Fruit fly (Drosophila melanogaster): ENCODE measurements around the gene elB.

The elB gene

dm6 chr2L:14361736-14362180 is 47.6 kb downstream of the elB start, which contains the start of gene spel1:
TSS of gene spel1 (plus strand) at chr2L:14362069.
- peak; percentile 72 for TF ChIP-seq CG17801 (GFP tag; optimal IDR thresholded peaks at IDR 0.05; ENCODE audit: partially characterized antibody)

dm6 chr2L:14361281-14361680 is 48.1 kb downstream of the elB start:
- TF ChIP-seq CG17801 (GFP tag; optimal IDR thresholded peaks at IDR 0.05; ENCODE audit: partially characterized antibody), result no peak

dm6 chr2L:14358780-14359462 is 50.4 kb downstream of the elB start, which contains the start of gene Pgant35A:
TSS of gene Pgant35A (plus strand) at chr2L:14359252.
- no peak for TF ChIP-seq CG17801 (GFP tag; optimal IDR thresholded peaks at IDR 0.05; ENCODE audit: partially characterized antibody)

dm6 chr2L:14356793-14357372 is 52.5 kb downstream of the elB start:
- TF ChIP-seq CG17801 (GFP tag; optimal IDR thresholded peaks at IDR 0.05; ENCODE audit: partially characterized antibody), result no peak

- no peak for TF ChIP-seq CG17801 (GFP tag; optimal IDR thresholded peaks at IDR 0.05; ENCODE audit: partially characterized antibody)
Measured at dm6 chr2L:14356279-14356678, 53.1 kb downstream of the elB start.

- no peak for TF ChIP-seq CG17801 (GFP tag; optimal IDR thresholded peaks at IDR 0.05; ENCODE audit: partially characterized antibody)
Measured at dm6 chr2L:14355852-14356174, 53.5 kb downstream of the elB start.

- peak; percentile 47 for TF ChIP-seq CG17801 (GFP tag; optimal IDR thresholded peaks at IDR 0.05; ENCODE audit: partially characterized antibody)
Measured at dm6 chr2L:14355033-14355851, 54.1 kb downstream of the elB start, which contains the start of gene Rab14. TSS of gene Rab14 (plus strand) at chr2L:14355145.

dm6 chr2L:14351441-14352127 is 57.8 kb downstream of the elB start, which contains the start of gene CG43052:
TSS of gene CG43052 (plus strand) at chr2L:14352077.
- no peak for TF ChIP-seq CG17801 (GFP tag; optimal IDR thresholded peaks at IDR 0.05; ENCODE audit: partially characterized antibody)

- TF ChIP-seq CG17801 (GFP tag; optimal IDR thresholded peaks at IDR 0.05; ENCODE audit: partially characterized antibody), result no peak
Measured at dm6 chr2L:14350587-14350986, 58.8 kb downstream of the elB start.

- TF ChIP-seq CG17801 (GFP tag; optimal IDR thresholded peaks at IDR 0.05; ENCODE audit: partially characterized antibody), result peak; percentile 13
Measured at dm6 chr2L:14348602-14349001, 60.7 kb downstream of the elB start, which contains the start of gene mTTF. TSS of gene mTTF (minus strand) at chr2L:14348790.

- no peak for TF ChIP-seq CG17801 (GFP tag; optimal IDR thresholded peaks at IDR 0.05; ENCODE audit: partially characterized antibody)
Measured at dm6 chr2L:14346588-14346987, 62.8 kb downstream of the elB start, which contains the start of gene Send2. TSS of gene Send2 (minus strand) at chr2L:14346688.

- TF ChIP-seq CG17801 (GFP tag; optimal IDR thresholded peaks at IDR 0.05; ENCODE audit: partially characterized antibody), result no peak
Measured at dm6 chr2L:14340964-14341363, 68.4 kb downstream of the elB start.
